Worm (Caenorhabditis elegans): ENCODE results near the gene math-48.

math-48 gene

ce11 chrII:1939652-1940051, 6.7 kb downstream of the math-48 start, which contains the start of gene ZK250.13:
Gene ZK250.13, minus strand, starts transcription at chrII:1939752.
- TF ChIP-seq hsf-1 (GFP tag; IDR thresholded peaks at IDR 0.05) (no peak), ztf-3 (GFP tag; optimal IDR thresholded peaks at IDR 0.05) (no peak), mxl-1 (tag; optimal IDR thresholded peaks at IDR 0.05) (no peak), C06A6.2 (GFP tag; conservative IDR thresholded peaks at IDR 0.05) (no peak), rpc-1 (optimal IDR thresholded peaks at IDR 0.05) (no peak), rpc-1 (tag; optimal IDR thresholded peaks at IDR 0.05) (no peak), Y67H2A.10 (GFP tag; conservative IDR thresholded peaks at IDR 0.05) (no peak), B0261.1 (tag; optimal IDR thresholded peaks at IDR 0.05) (no peak), D2030.7 (GFP tag; IDR thresholded peaks at IDR 0.05) (no peak), B0035.1 (tag; optimal IDR thresholded peaks at IDR 0.05) (no peak), ccch-3 (GFP tag; optimal IDR thresholded peaks at IDR 0.05) (no peak), K12H6.12 (tag; optimal IDR thresholded peaks at IDR 0.05) (no peak), repo-1 (tag; optimal IDR thresholded peaks at IDR 0.05) (no peak), ztf-25 (GFP tag; IDR thresholded peaks at IDR 0.05) (no peak), F37B4.10 (GFP tag; IDR thresholded peaks at IDR 0.05) (no peak), lin-26 (GFP tag; IDR thresholded peaks at IDR 0.05) (no peak), athp-1 (tag; optimal IDR thresholded peaks at IDR 0.05) (no peak), Y53F4B.3 (GFP tag; IDR thresholded peaks at IDR 0.05) (no peak), hmg-1.2 (GFP tag; IDR thresholded peaks at IDR 0.05) (no peak), ceh-40 (GFP tag; IDR thresholded peaks at IDR 0.05) (no peak)

ce11 chrII:1928578-1928977, 17.7 kb downstream of the math-48 start:
- TF ChIP-seq nhr-27 (tag; optimal IDR thresholded peaks at IDR 0.05) (no peak), chd-7 (tag; optimal IDR thresholded peaks at IDR 0.05) (no peak), sdz-38 (tag; optimal IDR thresholded peaks at IDR 0.05) (no peak), F22D6.2 (tag; optimal IDR thresholded peaks at IDR 0.05) (no peak), efl-1 (GFP tag; optimal IDR thresholded peaks at IDR 0.05) (peak; percentile 19)

ce11 chrII:1926162-1926561, 20.2 kb downstream of the math-48 start, which contains the start of gene F52C6.2:
Gene F52C6.2, plus strand, starts transcription at chrII:1926462.
- TF ChIP-seq aptf-2 (GFP tag; conservative IDR thresholded peaks at IDR 0.05): no peak
- no peak for TF ChIP-seq zim-3 (tag; optimal IDR thresholded peaks at IDR 0.05)
- no peak for TF ChIP-seq zfh-2 (GFP tag; conservative IDR thresholded peaks at IDR 0.05)
- TF ChIP-seq ets-4 (GFP tag; optimal IDR thresholded peaks at IDR 0.05): no peak
- TF ChIP-seq nhr-27 (tag; optimal IDR thresholded peaks at IDR 0.05): no peak
- no peak for TF ChIP-seq nhr-179 (tag; optimal IDR thresholded peaks at IDR 0.05)
- no peak for TF ChIP-seq attf-6 (GFP tag; IDR thresholded peaks at IDR 0.05)
- TF ChIP-seq madf-10 (tag; optimal IDR thresholded peaks at IDR 0.05): no peak
- TF ChIP-seq ztf-25 (GFP tag; IDR thresholded peaks at IDR 0.05): no peak
- TF ChIP-seq lin-40 (tag; optimal IDR thresholded peaks at IDR 0.05): no peak
- no peak for TF ChIP-seq attf-3 (GFP tag; conservative IDR thresholded peaks at IDR 0.05)
- no peak for TF ChIP-seq mel-28 (tag; optimal IDR thresholded peaks at IDR 0.05; ENCODE audit: borderline replicate concordance)

ce11 chrII:1924459-1924858, 21.9 kb downstream of the math-48 start, which contains the start of gene F52C6.3:
Gene F52C6.3, plus strand, starts transcription at chrII:1924759.
- peak; percentile 51 for TF ChIP-seq lsl-1 (GFP tag; optimal IDR thresholded peaks at IDR 0.05)
- no peak for TF ChIP-seq hmg-1.2 (GFP tag; IDR thresholded peaks at IDR 0.05)
